ENCODE assay signal across 2 fruit fly cellular contexts in the genomic region with DNA sequence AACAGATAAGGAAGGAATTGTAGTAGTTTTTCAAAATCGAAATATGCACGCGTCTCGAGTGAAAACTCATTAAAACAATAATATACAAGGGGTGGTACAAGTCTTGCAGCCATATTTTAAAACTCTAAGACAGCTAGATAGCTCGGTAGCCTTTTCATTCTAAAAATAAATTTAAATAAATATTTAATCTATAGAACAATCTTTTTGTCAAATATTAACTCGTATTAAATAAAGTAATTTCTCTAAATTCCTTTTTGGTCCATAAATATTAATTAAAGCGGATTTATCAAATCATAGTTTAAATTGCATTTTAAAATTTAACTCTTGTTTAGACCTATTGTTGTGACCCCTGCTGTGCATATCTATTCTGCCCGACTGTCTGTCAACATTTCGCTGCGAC.
TF ChIP-seq lines count a peak whose summit lies in the region.

No protein-coding gene starts in this region.

TF ChIP-seq in whole organism, embryonic, 481 proteins besides CTCF, POLR2A, EP300 and RAD21 (continued from another document and continues in another):
- no peak for TF ChIP-seq btn (GFP tag; optimal IDR thresholded peaks at IDR 0.05; lab: Kevin White, UChicago)
- peak; percentile 44 for TF ChIP-seq odd (GFP tag; optimal IDR thresholded peaks at IDR 0.05; lab: Kevin White, UChicago)
- no peak for TF ChIP-seq CG14050 (GFP tag; IDR thresholded peaks at IDR 0.05; lab: Robert Waterston, UW)
- TF ChIP-seq hth (optimal IDR thresholded peaks at IDR 0.05; lab: Kevin White, UChicago): no peak
- no peak for TF ChIP-seq gsb (GFP tag; IDR thresholded peaks at IDR 0.05; lab: Robert Waterston, UW)
- TF ChIP-seq ken (GFP tag; IDR thresholded peaks at IDR 0.05; lab: Robert Waterston, UW): peak; percentile 22; the same call in 1 of the 3 replicates
- TF ChIP-seq MESR4 (GFP tag; optimal IDR thresholded peaks at IDR 0.05; lab: Kevin White, UChicago): no peak
- TF ChIP-seq nerfin-1 (tag; optimal IDR thresholded peaks at IDR 0.05; lab: Kevin White, UChicago): peak; percentile 43
- no peak for TF ChIP-seq Hmx (GFP tag; optimal IDR thresholded peaks at IDR 0.05; lab: Kevin White, UChicago)
- TF ChIP-seq Nf-YC (tag; optimal IDR thresholded peaks at IDR 0.05; lab: Kevin White, UChicago): no peak
- TF ChIP-seq hkb (optimal IDR thresholded peaks at IDR 0.05; lab: Kevin White, UChicago): no peak
- TF ChIP-seq hkb (GFP tag; IDR thresholded peaks at IDR 0.05; lab: Robert Waterston, UW): no peak
- no peak for TF ChIP-seq CrebB (tag; optimal IDR thresholded peaks at IDR 0.05; lab: Kevin White, UChicago)
- TF ChIP-seq toy (GFP tag; IDR thresholded peaks at IDR 0.05; lab: Robert Waterston, UW): no peak
- TF ChIP-seq row (GFP tag; IDR thresholded peaks at IDR 0.05; lab: Robert Waterston, UW): peak; percentile 59
- no peak for TF ChIP-seq al (GFP tag; IDR thresholded peaks at IDR 0.05; lab: Robert Waterston, UW)
- TF ChIP-seq CG14710 (tag; optimal IDR thresholded peaks at IDR 0.05; lab: Kevin White, UChicago): peak; percentile 81
- TF ChIP-seq CG4730 (GFP tag; IDR thresholded peaks at IDR 0.05; lab: Robert Waterston, UW): no peak
- TF ChIP-seq Rfx (GFP tag; IDR thresholded peaks at IDR 0.05; lab: Robert Waterston, UW): no peak
- no peak; the same call in 2 of the 3 replicates for TF ChIP-seq croc (GFP tag; conservative IDR thresholded peaks at IDR 0.05; lab: Robert Waterston, UW)
- peak in 1 of 2 experiments; percentile 26 for TF ChIP-seq chif (GFP tag; optimal IDR thresholded peaks at IDR 0.05; lab: Kevin White, UChicago)
- TF ChIP-seq chn (GFP tag; optimal IDR thresholded peaks at IDR 0.05; lab: Kevin White, UChicago): no peak
- no peak for TF ChIP-seq zen2 (GFP tag; IDR thresholded peaks at IDR 0.05; lab: Robert Waterston, UW; ENCODE audit: partially characterized antibody)
- TF ChIP-seq gfzf (GFP tag; optimal IDR thresholded peaks at IDR 0.05; lab: Kevin White, UChicago): no peak
- no peak for TF ChIP-seq jumu (GFP tag; optimal IDR thresholded peaks at IDR 0.05; lab: Kevin White, UChicago)
- TF ChIP-seq org-1 (GFP tag; optimal IDR thresholded peaks at IDR 0.05; lab: Kevin White, UChicago): peak; percentile 38
- no peak for TF ChIP-seq CG10274 (GFP tag; optimal IDR thresholded peaks at IDR 0.05; lab: Kevin White, UChicago)
- TF ChIP-seq corto (GFP tag; optimal IDR thresholded peaks at IDR 0.05; lab: Kevin White, UChicago): no peak
- peak; percentile 59 for TF ChIP-seq CG16815 (GFP tag; optimal IDR thresholded peaks at IDR 0.05; lab: Kevin White, UChicago)
- peak; percentile 18 for TF ChIP-seq CG10654 (GFP tag; optimal IDR thresholded peaks at IDR 0.05; lab: Kevin White, UChicago)
- peak; percentile 41; the same call in 1 of the 2 replicates for TF ChIP-seq vvl (GFP tag; IDR thresholded peaks at IDR 0.05; lab: Robert Waterston, UW)
- peak; percentile 2 for TF ChIP-seq sug (tag; optimal IDR thresholded peaks at IDR 0.05; lab: Kevin White, UChicago)
- peak; percentile 50 for TF ChIP-seq sqz (GFP tag; optimal IDR thresholded peaks at IDR 0.05; lab: Kevin White, UChicago)
- TF ChIP-seq da (GFP tag; optimal IDR thresholded peaks at IDR 0.05; lab: Kevin White, UChicago): no peak
- TF ChIP-seq CG1602 (GFP tag; optimal IDR thresholded peaks at IDR 0.05; lab: Kevin White, UChicago): peak; percentile 36
- TF ChIP-seq lab (GFP tag; optimal IDR thresholded peaks at IDR 0.05; lab: Kevin White, UChicago): no peak
- TF ChIP-seq CG8359 (GFP tag; optimal IDR thresholded peaks at IDR 0.05; lab: Kevin White, UChicago; ENCODE audit: borderline replicate concordance): no peak
- TF ChIP-seq prd (optimal IDR thresholded peaks at IDR 0.05; lab: Kevin White, UChicago): no peak
- peak; percentile 47; the same call in 2 of the 3 replicates for TF ChIP-seq prd (GFP tag; IDR thresholded peaks at IDR 0.05; lab: Robert Waterston, UW)
- TF ChIP-seq CG15514 (GFP tag; optimal IDR thresholded peaks at IDR 0.05; lab: Kevin White, UChicago): no peak
- no peak for TF ChIP-seq CG18476 (GFP tag; optimal IDR thresholded peaks at IDR 0.05; lab: Kevin White, UChicago)
- TF ChIP-seq CG12299 (tag; optimal IDR thresholded peaks at IDR 0.05; lab: Kevin White, UChicago): no peak
- no peak for TF ChIP-seq pnt (GFP tag; optimal IDR thresholded peaks at IDR 0.05; lab: Kevin White, UChicago)
- no peak for TF ChIP-seq bbx (GFP tag; IDR thresholded peaks at IDR 0.05; lab: Robert Waterston, UW; ENCODE audit: partially characterized antibody)
- no peak for TF ChIP-seq CG1832 (GFP tag; optimal IDR thresholded peaks at IDR 0.05; lab: Kevin White, UChicago)
- TF ChIP-seq CG9817 (tag; optimal IDR thresholded peaks at IDR 0.05; lab: Kevin White, UChicago): no peak
- TF ChIP-seq kay (GFP tag; optimal IDR thresholded peaks at IDR 0.05; lab: Kevin White, UChicago): no peak
- TF ChIP-seq CG16863 (GFP tag; optimal IDR thresholded peaks at IDR 0.05; lab: Kevin White, UChicago): no peak
- no peak for TF ChIP-seq Hand (GFP tag; optimal IDR thresholded peaks at IDR 0.05; lab: Kevin White, UChicago)
- TF ChIP-seq pum (GFP tag; optimal IDR thresholded peaks at IDR 0.05; lab: Kevin White, UChicago): no peak
- TF ChIP-seq inv (GFP tag; IDR thresholded peaks at IDR 0.05; lab: Robert Waterston, UW; ENCODE audit: partially characterized antibody): no peak
- peak; percentile 53 for TF ChIP-seq az2 (GFP tag; optimal IDR thresholded peaks at IDR 0.05; lab: Kevin White, UChicago)
- TF ChIP-seq Pdp1 (GFP tag; optimal IDR thresholded peaks at IDR 0.05; lab: Kevin White, UChicago): no peak
- no peak for TF ChIP-seq B-H2 (GFP tag; optimal IDR thresholded peaks at IDR 0.05; lab: Kevin White, UChicago)
- no peak for TF ChIP-seq ro (GFP tag; IDR thresholded peaks at IDR 0.05; lab: Robert Waterston, UW)
- no peak for TF ChIP-seq CG7786 (GFP tag; optimal IDR thresholded peaks at IDR 0.05; lab: Kevin White, UChicago)
- TF ChIP-seq CG5180 (GFP tag; optimal IDR thresholded peaks at IDR 0.05; lab: Kevin White, UChicago): no peak
- TF ChIP-seq CG31224 (GFP tag; IDR thresholded peaks at IDR 0.05; lab: Robert Waterston, UW): no peak
- peak; percentile 47 for TF ChIP-seq nau (GFP tag; optimal IDR thresholded peaks at IDR 0.05; lab: Kevin White, UChicago)
- TF ChIP-seq CG8388 (GFP tag; optimal IDR thresholded peaks at IDR 0.05; lab: Kevin White, UChicago): peak; percentile 57
- peak; percentile 47; the same call in 1 of the 3 replicates for TF ChIP-seq dysf (GFP tag; IDR thresholded peaks at IDR 0.05; lab: Robert Waterston, UW)
- no peak for TF ChIP-seq tna (GFP tag; IDR thresholded peaks at IDR 0.05; lab: Robert Waterston, UW; ENCODE audit: partially characterized antibody)
- TF ChIP-seq CG9609 (GFP tag; optimal IDR thresholded peaks at IDR 0.05; lab: Kevin White, UChicago): no peak
- TF ChIP-seq CG13775 (GFP tag; optimal IDR thresholded peaks at IDR 0.05; lab: Kevin White, UChicago): peak; percentile 64
- TF ChIP-seq p53 (GFP tag; optimal IDR thresholded peaks at IDR 0.05; lab: Kevin White, UChicago): no peak

TF ChIP-seq in whole organism, prepupa, 60 proteins besides CTCF, POLR2A, EP300 and RAD21 (continued from another document):
- peak; percentile 52 for TF ChIP-seq Ets96B (tag; optimal IDR thresholded peaks at IDR 0.05; lab: Kevin White, UChicago)
- TF ChIP-seq Blimp-1 (GFP tag; optimal IDR thresholded peaks at IDR 0.05; lab: Kevin White, UChicago): no peak
- TF ChIP-seq CG31627 (GFP tag; optimal IDR thresholded peaks at IDR 0.05; lab: Kevin White, UChicago): no peak
- peak; percentile 22 for TF ChIP-seq dsx (GFP tag; optimal IDR thresholded peaks at IDR 0.05; lab: Kevin White, UChicago; ENCODE audit: poor library complexity, severe bottlenecking)
- TF ChIP-seq CG11294 (GFP tag; IDR thresholded peaks at IDR 0.05; lab: Robert Waterston, UW): no peak
- no peak for TF ChIP-seq CG1621 (tag; optimal IDR thresholded peaks at IDR 0.05; lab: Kevin White, UChicago)
- peak; percentile 42; the same call in 1 of the 3 replicates for TF ChIP-seq eg (GFP tag; IDR thresholded peaks at IDR 0.05; lab: Robert Waterston, UW)
- TF ChIP-seq achi (GFP tag; optimal IDR thresholded peaks at IDR 0.05; lab: Kevin White, UChicago): peak; percentile 45
- peak; percentile 62 for TF ChIP-seq svp (GFP tag; lab: Kevin White, UChicago)
- TF ChIP-seq Gug (GFP tag; IDR thresholded peaks at IDR 0.05; lab: Robert Waterston, UW): no peak
- no peak for TF ChIP-seq CG7368 (GFP tag; optimal IDR thresholded peaks at IDR 0.05; lab: Kevin White, UChicago)
- no peak for TF ChIP-seq Ets21C (GFP tag; optimal IDR thresholded peaks at IDR 0.05; lab: Kevin White, UChicago)
- TF ChIP-seq cyc (GFP tag; optimal IDR thresholded peaks at IDR 0.05; lab: Kevin White, UChicago): no peak
- no peak for TF ChIP-seq CG8119 (GFP tag; IDR thresholded peaks at IDR 0.05; lab: Robert Waterston, UW)
- peak; percentile 22 for TF ChIP-seq CG3032 (tag; optimal IDR thresholded peaks at IDR 0.05; lab: Kevin White, UChicago)
- no peak for TF ChIP-seq Hr38 (GFP tag; optimal IDR thresholded peaks at IDR 0.05; lab: Kevin White, UChicago)
- TF ChIP-seq CG6792 (GFP tag; optimal IDR thresholded peaks at IDR 0.05; lab: Kevin White, UChicago): no peak
- TF ChIP-seq lz (GFP tag; optimal IDR thresholded peaks at IDR 0.05; lab: Kevin White, UChicago): no peak
- TF ChIP-seq CG4318 (GFP tag; optimal IDR thresholded peaks at IDR 0.05; lab: Kevin White, UChicago): peak; percentile 13
- TF ChIP-seq vri (GFP tag; optimal IDR thresholded peaks at IDR 0.05; lab: Kevin White, UChicago): no peak
- TF ChIP-seq salr (GFP tag; optimal IDR thresholded peaks at IDR 0.05; lab: Kevin White, UChicago): peak in 1 of 2 experiments; percentile 32
- peak; percentile 7 for TF ChIP-seq Met (GFP tag; optimal IDR thresholded peaks at IDR 0.05; lab: Kevin White, UChicago)
- no peak for TF ChIP-seq CG6163 (GFP tag; IDR thresholded peaks at IDR 0.05; lab: Robert Waterston, UW)
- no peak for TF ChIP-seq fd85E (GFP tag; optimal IDR thresholded peaks at IDR 0.05; lab: Kevin White, UChicago)
- TF ChIP-seq Sox102F (GFP tag; optimal IDR thresholded peaks at IDR 0.05; lab: Kevin White, UChicago): no peak
- TF ChIP-seq Eip75B (GFP tag; optimal IDR thresholded peaks at IDR 0.05; lab: Kevin White, UChicago): no peak
- TF ChIP-seq CG34406 (GFP tag; optimal IDR thresholded peaks at IDR 0.05; lab: Kevin White, UChicago): peak; percentile 35
- peak; percentile 44 for TF ChIP-seq CG8632 (GFP tag; optimal IDR thresholded peaks at IDR 0.05; lab: Kevin White, UChicago)
- no peak for TF ChIP-seq CG11762 (GFP tag; optimal IDR thresholded peaks at IDR 0.05; lab: Kevin White, UChicago; ENCODE audit: insufficient read depth)
- no peak for TF ChIP-seq Sox14 (GFP tag; optimal IDR thresholded peaks at IDR 0.05; lab: Kevin White, UChicago)
- no peak for TF ChIP-seq CG6854 (GFP tag; optimal IDR thresholded peaks at IDR 0.05; lab: Kevin White, UChicago)
- no peak for TF ChIP-seq fkh (GFP tag; optimal IDR thresholded peaks at IDR 0.05; lab: Kevin White, UChicago)
- peak; percentile 46 for TF ChIP-seq spab (GFP tag; optimal IDR thresholded peaks at IDR 0.05; lab: Kevin White, UChicago)
- TF ChIP-seq pdm3 (GFP tag; optimal IDR thresholded peaks at IDR 0.05; lab: Kevin White, UChicago): no peak
- peak; percentile 39 for TF ChIP-seq OdsH (GFP tag; optimal IDR thresholded peaks at IDR 0.05; lab: Kevin White, UChicago)
- peak; percentile 11 for TF ChIP-seq CG6276 (GFP tag; optimal IDR thresholded peaks at IDR 0.05; lab: Kevin White, UChicago)
- peak; percentile 4 for TF ChIP-seq CG8319 (GFP tag; optimal IDR thresholded peaks at IDR 0.05; lab: Kevin White, UChicago)
TF ChIP-seq in whole organism, prepupa: peak in this region for 27.
